Fruit fly (Drosophila melanogaster) whole organism, prepupa: ENCODE results near the gene CG11050.

Source experiments
- Blimp-1 ChIP-seq: fragments of 200-800 bp; sonication (Bioruptor generic); optimal IDR thresholded peaks from 3 replicates; lab custom pipeline; 2017; ENCODE audit warnings: missing biosample characterization, missing genetic modification characterization, mild to moderate bottlenecking, moderate library complexity, missing genetic modification reagents
- CG10631 ChIP-seq: fragments of 200-800 bp; sonication (Bioruptor generic); optimal IDR thresholded peaks from 2 replicates; lab custom pipeline; 2016; ENCODE audit warnings: missing biosample characterization, missing genetic modification characterization
- CG10669 ChIP-seq: fragments of 200-800 bp; sonication (Bioruptor generic); optimal IDR thresholded peaks from 3 replicates; lab custom pipeline; 2018; ENCODE audit warnings: missing biosample characterization, mild to moderate bottlenecking, missing genetic modification characterization, moderate library complexity
- CG11294 ChIP-seq: fragments of 200-800 bp; sonication (Bioruptor generic); IDR thresholded peaks from 2 replicates; pipeline ENCODE4 v1.3.6; 2022; ENCODE audit warnings: missing biosample characterization, missing genetic modification characterization
- CG11762 ChIP-seq: fragments of 200-800 bp; sonication (Bioruptor generic); optimal IDR thresholded peaks from 3 replicates; lab custom pipeline; 2016; ENCODE audit warnings: missing biosample characterization, missing genetic modification characterization; ENCODE audit not compliant: insufficient read depth
- CG15336 ChIP-seq: fragments of 200-800 bp; sonication (Bioruptor generic); IDR thresholded peaks from 2 replicates; pipeline ENCODE4 v1.3.6; 2022; ENCODE audit warnings: missing biosample characterization, missing genetic modification characterization
- CG1621 ChIP-seq: fragments of 200-800 bp; sonication (Bioruptor generic); optimal IDR thresholded peaks from 3 replicates; lab custom pipeline; 2018; ENCODE audit warnings: missing biosample characterization, mild to moderate bottlenecking, missing genetic modification characterization
- CG16779 ChIP-seq: fragments of 200-800 bp; sonication (Bioruptor generic); optimal IDR thresholded peaks from 3 replicates; lab custom pipeline; 2017; ENCODE audit warnings: missing biosample characterization, mild to moderate bottlenecking, missing genetic modification characterization
- CG3032 ChIP-seq: fragments of 200-800 bp; optimal IDR thresholded peaks from 2 replicates; lab custom pipeline; 2019; ENCODE audit warnings: missing biosample characterization, mild to moderate bottlenecking, missing genetic modification characterization, moderate library complexity
- CG32006 ChIP-seq: fragments of 200-800 bp; sonication (Bioruptor generic); optimal IDR thresholded peaks from 3 replicates; lab custom pipeline; 2017; ENCODE audit warnings: missing biosample characterization, mild to moderate bottlenecking, missing genetic modification characterization
- CG34406 ChIP-seq: fragments of 200-800 bp; sonication (Bioruptor generic); optimal IDR thresholded peaks from 3 replicates; lab custom pipeline; 2016; ENCODE audit warnings: missing biosample characterization, missing genetic modification characterization
- CG3919 ChIP-seq: fragments of 200-800 bp; sonication (Bioruptor generic); optimal IDR thresholded peaks from 3 replicates; lab custom pipeline; 2016; ENCODE audit warnings: missing biosample characterization, missing genetic modification characterization
- CG6163 ChIP-seq: fragments of 200-800 bp; sonication (Bioruptor generic); IDR thresholded peaks from 3 replicates; pipeline ENCODE4 v1.3.6; 2022; ENCODE audit warnings: missing biosample characterization, missing genetic modification characterization
- CG6792 ChIP-seq: fragments of 200-800 bp; sonication (Bioruptor generic); optimal IDR thresholded peaks from 3 replicates; lab custom pipeline; 2016; ENCODE audit warnings: missing biosample characterization, missing genetic modification characterization
- CG6808 ChIP-seq: fragments of 200-800 bp; sonication (Bioruptor generic); optimal IDR thresholded peaks from 3 replicates; lab custom pipeline; 2017; ENCODE audit warnings: missing biosample characterization, missing genetic modification characterization, mild to moderate bottlenecking, moderate library complexity, missing genetic modification reagents
- CG6854 ChIP-seq: fragments of 200-800 bp; sonication (Bioruptor generic); optimal IDR thresholded peaks from 2 replicates; lab custom pipeline; 2017; ENCODE audit warnings: missing biosample characterization, mild to moderate bottlenecking, missing genetic modification characterization
- CG7368 ChIP-seq: fragments of 200-800 bp; sonication (Bioruptor generic); optimal IDR thresholded peaks from 3 replicates; lab custom pipeline; 2016; ENCODE audit warnings: missing biosample characterization, missing genetic modification characterization
- CG8119 ChIP-seq: fragments of 200-800 bp; sonication (Bioruptor generic); IDR thresholded peaks from 3 replicates; pipeline ENCODE4 v1.3.6; 2022; ENCODE audit warnings: missing biosample characterization, missing genetic modification characterization
- CG8319 ChIP-seq: fragments of 200-800 bp; sonication (Bioruptor generic); optimal IDR thresholded peaks from 3 replicates; lab custom pipeline; 2016; ENCODE audit warnings: missing biosample characterization, missing genetic modification characterization
- CG8632 ChIP-seq: fragments of 200-800 bp; sonication (Bioruptor generic); optimal IDR thresholded peaks from 3 replicates; lab custom pipeline; 2016; ENCODE audit warnings: missing biosample characterization, missing genetic modification characterization
- CG9139 ChIP-seq: fragments of 200-800 bp; sonication (Bioruptor generic); optimal IDR thresholded peaks from 3 replicates; lab custom pipeline; 2017; ENCODE audit warnings: missing biosample characterization, mild to moderate bottlenecking, missing genetic modification characterization
- Eip75B ChIP-seq: fragments of 200-800 bp; sonication (Bioruptor generic); optimal IDR thresholded peaks from 3 replicates; lab custom pipeline; 2016; ENCODE audit warnings: missing biosample characterization, missing genetic modification characterization
- Eip78C ChIP-seq: fragments of 200-800 bp; sonication (Bioruptor generic); peaks from one replicate; lab custom pipeline; 2016; ENCODE audit warnings: missing biosample characterization, missing genetic modification characterization
- Ets21C ChIP-seq: fragments of 200-800 bp; sonication (Bioruptor generic); optimal IDR thresholded peaks from 3 replicates; lab custom pipeline; 2016; ENCODE audit warnings: missing biosample characterization, missing genetic modification characterization
- Ets96B ChIP-seq: fragments of 200-800 bp; optimal IDR thresholded peaks from 2 replicates; lab custom pipeline; 2019; ENCODE audit warnings: missing biosample characterization, mild to moderate bottlenecking, missing genetic modification characterization, moderate library complexity
- Gug ChIP-seq: fragments of 200-800 bp; sonication (Bioruptor generic); IDR thresholded peaks from 2 replicates; pipeline ENCODE4 v1.3.6; 2022; ENCODE audit warnings: missing biosample characterization, missing genetic modification characterization
- Hr39 ChIP-seq: fragments of 200-800 bp; sonication (Bioruptor generic); optimal IDR thresholded peaks from 2 replicates; lab custom pipeline; 2016; ENCODE audit warnings: missing biosample characterization, missing genetic modification characterization
- Hr4 ChIP-seq: fragments of 200-800 bp; sonication (Bioruptor generic); optimal IDR thresholded peaks from 3 replicates; lab custom pipeline; 2016; ENCODE audit warnings: missing biosample characterization, missing genetic modification characterization
- Lpt ChIP-seq: fragments of 200-800 bp; sonication (Bioruptor generic); optimal IDR thresholded peaks from 3 replicates; lab custom pipeline; 2016; ENCODE audit warnings: missing biosample characterization, missing genetic modification characterization
- Met ChIP-seq: fragments of 200-800 bp; sonication (Bioruptor generic); optimal IDR thresholded peaks from 3 replicates; lab custom pipeline; 2016; ENCODE audit warnings: missing biosample characterization, missing genetic modification characterization
- OdsH ChIP-seq: fragments of 200-800 bp; sonication (Bioruptor generic); optimal IDR thresholded peaks from 3 replicates; lab custom pipeline; 2016; ENCODE audit warnings: missing biosample characterization, missing genetic modification characterization
- Sox102F ChIP-seq: fragments of 200-800 bp; sonication (Bioruptor generic); optimal IDR thresholded peaks from 2 replicates; lab custom pipeline; 2016; ENCODE audit warnings: missing biosample characterization, mild to moderate bottlenecking, missing genetic modification characterization
- Sox15 ChIP-seq: fragments of 200-800 bp; sonication (Bioruptor generic); optimal IDR thresholded peaks from 3 replicates; lab custom pipeline; 2016; ENCODE audit warnings: missing biosample characterization, missing genetic modification characterization
- achi ChIP-seq: fragments of 200-800 bp; sonication (Bioruptor generic); optimal IDR thresholded peaks from 3 replicates; lab custom pipeline; 2016; ENCODE audit warnings: missing biosample characterization, missing genetic modification characterization
- cyc ChIP-seq: fragments of 200-800 bp; sonication (Bioruptor generic); optimal IDR thresholded peaks from 3 replicates; lab custom pipeline; 2016; ENCODE audit warnings: missing biosample characterization, missing genetic modification characterization
- dac ChIP-seq: fragments of 200-800 bp; sonication (Bioruptor generic); optimal IDR thresholded peaks from 2 replicates; lab custom pipeline; 2017; ENCODE audit warnings: missing biosample characterization, mild to moderate bottlenecking, missing genetic modification characterization
- dsx ChIP-seq: fragments of 200-800 bp; optimal IDR thresholded peaks from 3 replicates; lab custom pipeline; 2019; ENCODE audit warnings: missing biosample characterization, mild to moderate bottlenecking, missing genetic modification characterization, moderate library complexity; ENCODE audit not compliant: poor library complexity, severe bottlenecking
- eg ChIP-seq: fragments of 200-800 bp; sonication (Bioruptor generic); IDR thresholded peaks from 3 replicates; pipeline ENCODE4 v1.3.6; 2022; ENCODE audit warnings: missing biosample characterization, missing genetic modification characterization
- esn ChIP-seq: fragments of 200-800 bp; sonication (Bioruptor generic); optimal IDR thresholded peaks from 2 replicates; lab custom pipeline; 2016; ENCODE audit warnings: missing biosample characterization, mild to moderate bottlenecking, missing genetic modification characterization, moderate library complexity
- fd85E ChIP-seq: fragments of 200-800 bp; sonication (Bioruptor generic); optimal IDR thresholded peaks from 3 replicates; lab custom pipeline; 2016; ENCODE audit warnings: missing biosample characterization, missing genetic modification characterization
- fkh ChIP-seq: fragments of 200-800 bp; sonication (Bioruptor generic); optimal IDR thresholded peaks from 3 replicates; lab custom pipeline; 2017; ENCODE audit warnings: missing biosample characterization, mild to moderate bottlenecking, missing genetic modification characterization, moderate library complexity
- lz ChIP-seq: fragments of 200-800 bp; sonication (Bioruptor generic); optimal IDR thresholded peaks from 3 replicates; lab custom pipeline; 2016; ENCODE audit warnings: missing biosample characterization, missing genetic modification characterization
- net ChIP-seq: fragments of 200-800 bp; sonication (Bioruptor generic); optimal IDR thresholded peaks from 3 replicates; lab custom pipeline; 2016; ENCODE audit warnings: missing biosample characterization, missing genetic modification characterization
- pdm3 ChIP-seq: fragments of 200-800 bp; sonication (Bioruptor generic); optimal IDR thresholded peaks from 3 replicates; lab custom pipeline; 2016; ENCODE audit warnings: missing biosample characterization, missing genetic modification characterization
- salr ChIP-seq, 2 experiments: fragments of 200-800 bp; sonication (Bioruptor generic); optimal IDR thresholded peaks; 3 replicates each; lab custom pipeline; 2016 to 2018; ENCODE audit warnings: missing biosample characterization in 2 of 2, missing genetic modification characterization in 2 of 2, mild to moderate bottlenecking in 1 of 2
- spab ChIP-seq: fragments of 200-800 bp; sonication (Bioruptor generic); optimal IDR thresholded peaks from 2 replicates; lab custom pipeline; 2017; ENCODE audit warnings: missing biosample characterization, mild to moderate bottlenecking, missing genetic modification characterization, missing genetic modification reagents
- svp ChIP-seq: fragments of 200-800 bp; sonication (Bioruptor generic); peaks from one replicate; lab custom pipeline; 2016; ENCODE audit warnings: missing biosample characterization, missing genetic modification characterization
- vri ChIP-seq: fragments of 200-800 bp; sonication (Bioruptor generic); optimal IDR thresholded peaks from 3 replicates; lab custom pipeline; 2016; ENCODE audit warnings: missing biosample characterization, mild to moderate bottlenecking, missing genetic modification characterization

CG11050 gene

dm6 chr2L:6648163-6648628 is 37.4 kb downstream of the CG11050 start (continued):
- TF ChIP-seq CG6792 (peak; percentile 90), CG9139 (GFP tag; lab: Kevin White, UChicago) (peak; percentile 68), CG32006 (GFP tag; lab: Kevin White, UChicago) (peak; percentile 98), Lpt (GFP tag; lab: Kevin White, UChicago) (peak; percentile 94), fd85E (GFP tag; lab: Kevin White, UChicago) (peak; percentile 60), CG6163 (peak; percentile 93), CG10631 (peak; percentile 97), OdsH (GFP tag; lab: Kevin White, UChicago) (peak; percentile 97), net (GFP tag; lab: Kevin White, UChicago) (peak; percentile 94), Met (GFP tag; lab: Kevin White, UChicago) (no peak), Hr4 (GFP tag; lab: Kevin White, UChicago) (peak; percentile 98), pdm3 (GFP tag; lab: Kevin White, UChicago) (no peak), Sox102F (GFP tag; lab: Kevin White, UChicago) (no peak), dsx (GFP tag; lab: Kevin White, UChicago) (peak; percentile 86), Hr39 (GFP tag; lab: Kevin White, UChicago) (peak; percentile 91), CG10669 (GFP tag; lab: Kevin White, UChicago) (peak; percentile 92), achi (GFP tag; lab: Kevin White, UChicago) (peak; percentile 95), CG11294 (GFP tag; lab: Robert Waterston, UW) (peak; percentile 91), CG6854 (peak; percentile 85), CG8119 (GFP tag; lab: Robert Waterston, UW) (peak; percentile 97), Eip78C (GFP tag; lab: Kevin White, UChicago) (peak; percentile 98), CG11762 (GFP tag; lab: Kevin White, UChicago) (peak; percentile 94), cyc (GFP tag; lab: Kevin White, UChicago) (peak; percentile 92), CG3032 (tag; lab: Kevin White, UChicago) (peak; percentile 95), CG8319 (GFP tag; lab: Kevin White, UChicago) (peak; percentile 89), vri (GFP tag; lab: Kevin White, UChicago) (peak; percentile 78), Sox15 (GFP tag; lab: Kevin White, UChicago) (peak; percentile 92), CG8632 (GFP tag; lab: Kevin White, UChicago) (peak; percentile 91), Blimp-1 (GFP tag; lab: Kevin White, UChicago) (peak; percentile 73), CG6808 (peak; percentile 90), Eip75B (GFP tag; lab: Kevin White, UChicago) (peak; percentile 95), salr (GFP tag; optimal IDR thresholded peaks at IDR 0.05; lab: Kevin White, UChicago) (peak; percentile 81 to 97), CG3919 (GFP tag; lab: Kevin White, UChicago) (peak; percentile 94), Gug (GFP tag; lab: Robert Waterston, UW) (peak; percentile 95), CG34406 (GFP tag; lab: Kevin White, UChicago) (peak; percentile 92), Ets21C (GFP tag; lab: Kevin White, UChicago) (peak; percentile 90), spab (GFP tag; lab: Kevin White, UChicago) (peak; percentile 88)
- TF ChIP-seq, all 60 proteins: peak for 55

DNA sequence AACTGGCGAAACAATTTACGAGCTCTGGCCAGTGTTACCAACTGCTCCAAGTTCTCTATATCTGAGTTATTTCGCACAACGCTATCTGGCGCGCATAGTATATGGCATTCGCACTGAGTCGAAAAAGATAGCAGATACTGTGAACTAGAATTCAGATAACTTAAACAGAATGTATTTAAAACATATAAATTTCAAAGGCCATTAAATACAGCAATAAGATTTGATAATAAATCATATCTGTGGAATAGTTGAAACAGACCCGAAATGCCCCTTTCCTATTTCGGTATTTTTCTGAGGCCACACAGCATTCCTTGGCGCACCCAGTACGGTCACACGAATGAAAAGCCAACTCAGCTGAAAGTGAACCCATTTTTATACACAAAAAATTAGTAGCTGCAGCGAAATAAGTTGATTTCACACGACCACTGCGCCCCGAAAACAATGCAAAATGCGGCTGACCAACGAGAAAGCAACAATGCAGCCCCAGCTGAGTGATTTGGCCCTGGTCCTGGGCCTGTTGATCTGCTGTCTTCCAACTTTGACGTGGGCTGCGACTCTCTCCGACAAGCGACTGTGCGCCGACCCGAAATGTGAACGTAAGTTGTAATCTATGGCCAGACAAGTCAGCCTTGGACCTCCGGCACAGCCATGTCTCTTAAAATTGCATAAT is 38.4 kb downstream of the CG11050 start, which contains the start of the genes CG31635 and Tango1:
Gene CG31635 (minus strand): TSS at position 30 of the 670 bp plus-strand sequence.
Gene Tango1 (plus strand): TSS at position 304 of the 670 bp plus-strand sequence.
- TF ChIP-seq pdm3 (GFP tag; lab: Kevin White, UChicago) (no peak), CG6854 (no peak), CG16779 (tag; lab: Kevin White, UChicago) (no peak), vri (GFP tag; lab: Kevin White, UChicago) (peak; percentile 20), Gug (GFP tag; lab: Robert Waterston, UW) (peak; percentile 21; the same call in 1 of the 2 replicates), salr (GFP tag; optimal IDR thresholded peaks at IDR 0.05; lab: Kevin White, UChicago) (no peak), esn (GFP tag; lab: Kevin White, UChicago) (peak; percentile 11), cyc (GFP tag; lab: Kevin White, UChicago) (peak; percentile 53), svp (peak; percentile 83), CG1621 (tag; lab: Kevin White, UChicago) (no peak), Sox15 (GFP tag; lab: Kevin White, UChicago) (no peak), Hr4 (GFP tag; lab: Kevin White, UChicago) (no peak), Blimp-1 (GFP tag; lab: Kevin White, UChicago) (peak; percentile 48), lz (peak; percentile 34), Sox102F (GFP tag; lab: Kevin White, UChicago) (no peak), dac (no peak), Ets96B (tag; lab: Kevin White, UChicago) (no peak), CG15336 (GFP tag; lab: Robert Waterston, UW) (no peak), CG7368 (GFP tag; lab: Kevin White, UChicago) (no peak), fkh (GFP tag; lab: Kevin White, UChicago) (no peak), CG3032 (tag; lab: Kevin White, UChicago) (peak; percentile 22), eg (GFP tag; lab: Robert Waterston, UW) (0 out of 3 replicates have a peak, but pooled peaks have one; percentile 22)
